Worm (Caenorhabditis elegans) whole organism, L3 larva: ENCODE data around the gene moa-2.

Source experiments
- ama-1 ChIP-seq: fragments of 150-350 bp; optimal IDR thresholded peaks from 2 replicates; lab custom pipeline; 2018
- elt-3 ChIP-seq, 3 experiments: fragments of 150-350 bp in 1 of 3; sonication (generic microtip) in 2 of 3; optimal IDR thresholded peaks; 2 replicates in 2 of 3; 4 replicates in 1 of 3; lab custom pipeline; 2014 to 2017; ENCODE audit warnings: missing biosample characterization in 3 of 3, missing genetic modification characterization in 3 of 3
- fos-1 ChIP-seq: fragments of 150-350 bp; optimal IDR thresholded peaks from 2 replicates; lab custom pipeline; 2014; ENCODE audit warnings: missing biosample characterization, missing genetic modification characterization
- nhr-11 ChIP-seq: fragments of 150-350 bp; optimal IDR thresholded peaks from 2 replicates; lab custom pipeline; 2014; ENCODE audit warnings: missing biosample characterization, missing genetic modification characterization
- nhr-43 ChIP-seq: sonication (generic microtip); optimal IDR thresholded peaks from 2 replicates; lab custom pipeline; 2016; ENCODE audit warnings: mild to moderate bottlenecking, missing genetic modification characterization, missing compliant biosample characterization; ENCODE audit not compliant: poor library complexity, severe bottlenecking
- pha-4 ChIP-seq: fragments of 150-350 bp; optimal IDR thresholded peaks from 2 replicates; lab custom pipeline; 2014; ENCODE audit warnings: missing biosample characterization, missing genetic modification reagents, missing genetic modification characterization
- skn-1 ChIP-seq: fragments of 150-350 bp; optimal IDR thresholded peaks from 2 replicates; lab custom pipeline; 2014; ENCODE audit warnings: missing biosample characterization, missing genetic modification characterization

ce11 chrII:7651171-7651570 is 47.7 kb downstream of the moa-2 start, which contains the start of gene pde-4:
- no peak for TF ChIP-seq ama-1 (lab: Kevin White, UChicago)
- no peak for TF ChIP-seq elt-3 (tag; optimal IDR thresholded peaks at IDR 0.05; lab: Kevin White, UChicago)
- no peak for TF ChIP-seq nhr-43 (tag; lab: Kevin White, UChicago)
- no peak for TF ChIP-seq fos-1
- TF ChIP-seq pha-4 = no peak
- no peak for TF ChIP-seq nhr-11 (tag; lab: Kevin White, UChicago)
- TF ChIP-seq skn-1 (tag; lab: Kevin White, UChicago) = no peak
